Worm (Caenorhabditis elegans) whole organism, midembryonic: Measurements from ENCODE around the gene lbp-1.

Experiments
- T22C8.4 ChIP-seq: fragments of 200-800 bp; sonication (Bioruptor generic); IDR thresholded peaks from 2 replicates; pipeline ENCODE4 v1.3.6; 2022; ENCODE audit warnings: missing genetic modification characterization, missing compliant biosample characterization
- cog-1 ChIP-seq: sonication (generic microtip); optimal IDR thresholded peaks from 2 replicates; lab custom pipeline; 2016; ENCODE audit warnings: missing genetic modification characterization, missing compliant biosample characterization
- flt-1 ChIP-seq: fragments of 200-800 bp; sonication (Bioruptor generic); IDR thresholded peaks from 2 replicates; pipeline ENCODE4 v1.3.6; 2022; ENCODE audit warnings: missing genetic modification characterization, missing compliant biosample characterization
- klf-2 ChIP-seq: fragments of 200-800 bp; sonication (Bioruptor generic); conservative IDR thresholded peaks from 2 replicates; pipeline ENCODE4 v1.3.6; 2022; ENCODE audit warnings: missing genetic modification reagents, missing genetic modification characterization, missing compliant biosample characterization
- med-1 ChIP-seq: sonication (generic microtip); optimal IDR thresholded peaks from 2 replicates; lab custom pipeline; 2017; ENCODE audit warnings: missing genetic modification characterization, mild to moderate bottlenecking, missing compliant biosample characterization, antibody characterized with exemption, missing genetic modification reagents; ENCODE audit not compliant: insufficient read depth
- ref-1 ChIP-seq: fragments of 200-800 bp; sonication (Bioruptor generic); conservative IDR thresholded peaks from 2 replicates; pipeline ENCODE4 v1.3.6; 2022; ENCODE audit warnings: missing genetic modification reagents, missing genetic modification characterization, missing compliant biosample characterization
- tab-1 ChIP-seq: fragments of 200-800 bp; sonication (Bioruptor generic); IDR thresholded peaks from 2 replicates; pipeline ENCODE4 v1.3.6; 2022; ENCODE audit warnings: missing genetic modification characterization, missing compliant biosample characterization
- ztf-23 ChIP-seq: fragments of 200-800 bp; sonication (Bioruptor generic); IDR thresholded peaks from 2 replicates; pipeline ENCODE4 v1.3.6; 2022; ENCODE audit warnings: missing genetic modification reagents, missing genetic modification characterization, missing compliant biosample characterization
- ztf-29 ChIP-seq: fragments of 200-800 bp; sonication (Bioruptor generic); IDR thresholded peaks from 2 replicates; pipeline ENCODE4 v1.3.6; 2022; ENCODE audit warnings: missing genetic modification reagents, missing genetic modification characterization, missing compliant biosample characterization

ce11 chrX:3296182-3296581 lies 37.2 kb downstream of the lbp-1 start, which contains the start of gene K09C4.2:
- TF ChIP-seq klf-2 (GFP tag; lab: Robert Waterston, UW) (no peak), med-1 (GFP tag; lab: Kevin White, UChicago) (no peak), flt-1 (GFP tag; lab: Robert Waterston, UW) (no peak), ztf-29 (no peak), tab-1 (GFP tag; lab: Robert Waterston, UW) (no peak), T22C8.4 (GFP tag; lab: Robert Waterston, UW) (no peak), ref-1 (GFP tag; lab: Robert Waterston, UW) (no peak), ztf-23 (no peak), cog-1 (tag; lab: Kevin White, UChicago) (no peak)
